Fruit fly (Drosophila melanogaster): ENCODE data around the gene rdgB.

rdgB gene

dm6 chrX:13764397-13765119 is 2.0 kb downstream of the rdgB start (continued):
- TF ChIP-seq Drgx (GFP tag; IDR thresholded peaks at IDR 0.05), result peak; percentile 69
- peak; percentile 27 for TF ChIP-seq CG1233 (GFP tag; optimal IDR thresholded peaks at IDR 0.05)
- no peak for TF ChIP-seq ac (GFP tag; optimal IDR thresholded peaks at IDR 0.05)
- TF ChIP-seq Dbx (GFP tag; IDR thresholded peaks at IDR 0.05), result 0 out of 3 replicates have a peak, but pooled peaks have one; percentile 15
- no peak for TF ChIP-seq pros (GFP tag; optimal IDR thresholded peaks at IDR 0.05)
- TF ChIP-seq ro (GFP tag; IDR thresholded peaks at IDR 0.05), result no peak
- no peak for TF ChIP-seq crol (GFP tag; IDR thresholded peaks at IDR 0.05)
- no peak for TF ChIP-seq CG3065 (GFP tag; optimal IDR thresholded peaks at IDR 0.05)
- TF ChIP-seq CG31388 (GFP tag; optimal IDR thresholded peaks at IDR 0.05), result no peak
- TF ChIP-seq HHEX (GFP tag; optimal IDR thresholded peaks at IDR 0.05), result peak; percentile 32
- TF ChIP-seq H15 (GFP tag; IDR thresholded peaks at IDR 0.05), result 0 out of 3 replicates have a peak, but pooled peaks have one; percentile 29
- TF ChIP-seq CG12104 (GFP tag; optimal IDR thresholded peaks at IDR 0.05), result no peak
- peak; percentile 37 for TF ChIP-seq CG4707 (GFP tag; optimal IDR thresholded peaks at IDR 0.05)
- TF ChIP-seq CG4820 (GFP tag; optimal IDR thresholded peaks at IDR 0.05), result peak; percentile 34
- TF ChIP-seq btn (GFP tag; optimal IDR thresholded peaks at IDR 0.05), result no peak
- TF ChIP-seq CG4424 (GFP tag; optimal IDR thresholded peaks at IDR 0.05), result peak; percentile 65
- no peak for TF ChIP-seq ems (GFP tag; optimal IDR thresholded peaks at IDR 0.05)
- TF ChIP-seq Neu2 (GFP tag; optimal IDR thresholded peaks at IDR 0.05; ENCODE audit: borderline replicate concordance), result no peak
- TF ChIP-seq zfh2 (GFP tag; optimal IDR thresholded peaks at IDR 0.05), result no peak
- no peak for TF ChIP-seq Meics (GFP tag; optimal IDR thresholded peaks at IDR 0.05)
- no peak for TF ChIP-seq MTF-1 (GFP tag; optimal IDR thresholded peaks at IDR 0.05; ENCODE audit: borderline replicate concordance)
- no peak for TF ChIP-seq Gsc (GFP tag; IDR thresholded peaks at IDR 0.05)
- TF ChIP-seq pzg (GFP tag; optimal IDR thresholded peaks at IDR 0.05), result no peak
- TF ChIP-seq Vsx1 (GFP tag; optimal IDR thresholded peaks at IDR 0.05), result no peak
- no peak for TF ChIP-seq Nf-YC (tag; optimal IDR thresholded peaks at IDR 0.05)
- no peak for TF ChIP-seq cad (GFP tag; optimal IDR thresholded peaks at IDR 0.05)
- TF ChIP-seq Bgb (GFP tag; IDR thresholded peaks at IDR 0.05; ENCODE audit: partially characterized antibody), result no peak
- no peak for TF ChIP-seq gt (GFP tag; IDR thresholded peaks at IDR 0.05)
- TF ChIP-seq onecut (GFP tag; IDR thresholded peaks at IDR 0.05), result 0 out of 2 replicates have a peak, but pooled peaks have one; percentile 8
- TF ChIP-seq CG3847 (GFP tag; IDR thresholded peaks at IDR 0.05), result peak; percentile 38
- no peak for TF ChIP-seq CG34376 (GFP tag; optimal IDR thresholded peaks at IDR 0.05)
- peak; percentile 40 for TF ChIP-seq CG3281 (GFP tag; optimal IDR thresholded peaks at IDR 0.05)
- TF ChIP-seq CG11085 (GFP tag; IDR thresholded peaks at IDR 0.05), result no peak
- TF ChIP-seq lbe (GFP tag; optimal IDR thresholded peaks at IDR 0.05), result no peak
- no peak for TF ChIP-seq klu (GFP tag; IDR thresholded peaks at IDR 0.05)
- peak; percentile 61; the same call in 2 of the 3 replicates for TF ChIP-seq Optix (GFP tag; IDR thresholded peaks at IDR 0.05)
- TF ChIP-seq Dfd (GFP tag; optimal IDR thresholded peaks at IDR 0.05), result no peak
- TF ChIP-seq CG1792 (GFP tag; optimal IDR thresholded peaks at IDR 0.05), result no peak
- TF ChIP-seq CG10366 (GFP tag; IDR thresholded peaks at IDR 0.05), result no peak
- no peak for TF ChIP-seq CG15601 (tag; optimal IDR thresholded peaks at IDR 0.05)
- peak in 1 of 2 experiments; percentile 55 for TF ChIP-seq dpn (GFP tag; optimal IDR thresholded peaks at IDR 0.05)
- TF ChIP-seq CG2129 (GFP tag; IDR thresholded peaks at IDR 0.05; ENCODE audit: partially characterized antibody), result no peak
- TF ChIP-seq Max (GFP tag; optimal IDR thresholded peaks at IDR 0.05), result no peak
- peak; percentile 49 for TF ChIP-seq CG6689 (GFP tag; IDR thresholded peaks at IDR 0.05)
- no peak for TF ChIP-seq schlank (tag; optimal IDR thresholded peaks at IDR 0.05)
- TF ChIP-seq YL-1 (GFP tag; optimal IDR thresholded peaks at IDR 0.05), result no peak
- TF ChIP-seq hkb (optimal IDR thresholded peaks at IDR 0.05), result no peak
- TF ChIP-seq hkb (GFP tag; IDR thresholded peaks at IDR 0.05), result peak; percentile 73; the same call in 1 of the 2 replicates
- no peak for TF ChIP-seq CG4854 (GFP tag; optimal IDR thresholded peaks at IDR 0.05)
- peak; percentile 44 for TF ChIP-seq CG31441 (GFP tag; IDR thresholded peaks at IDR 0.05)
- peak; percentile 32 for TF ChIP-seq fd3F (GFP tag; optimal IDR thresholded peaks at IDR 0.05)
